Worm (Caenorhabditis elegans): ENCODE measurements around the gene clc-29.

ce11 chrIII:8310239-8311057, 37.3 kb downstream of the clc-29 start, which contains the start of gene F10E9.3:
- no peak for TF ChIP-seq fos-1 (tag; optimal IDR thresholded peaks at IDR 0.05)
- TF ChIP-seq unc-62 (GFP tag; optimal IDR thresholded peaks at IDR 0.05), result no peak

All from whole organism, L3 larva.